Fruit fly (Drosophila melanogaster) whole organism, pupa: ENCODE data around the gene emb.

Source experiments
- CG10348 ChIP-seq: fragments of 200-800 bp; sonication (Bioruptor generic); IDR thresholded peaks from 2 replicates; pipeline ENCODE4 v1.3.6; 2022; ENCODE audit warnings: missing biosample characterization, missing genetic modification characterization
- CG12605 ChIP-seq: fragments of 200-800 bp; sonication (Bioruptor generic); IDR thresholded peaks from 2 replicates; pipeline ENCODE4 v1.3.6; 2022; ENCODE audit warnings: missing biosample characterization, missing genetic modification characterization
- CG13204 ChIP-seq: fragments of 200-800 bp; sonication (Bioruptor generic); optimal IDR thresholded peaks from 2 replicates; lab custom pipeline; 2018; ENCODE audit warnings: missing biosample characterization, mild to moderate bottlenecking, missing genetic modification characterization, moderate library complexity
- CG14655 ChIP-seq: fragments of 200-800 bp; sonication (Bioruptor generic); optimal IDR thresholded peaks from 3 replicates; lab custom pipeline; 2017; ENCODE audit warnings: mild to moderate bottlenecking, missing biosample characterization, missing genetic modification reagents, missing genetic modification characterization
- CG15710 ChIP-seq: fragments of 200-800 bp; sonication (Bioruptor generic); optimal IDR thresholded peaks from 2 replicates; lab custom pipeline; 2018; ENCODE audit warnings: missing biosample characterization, mild to moderate bottlenecking, missing genetic modification characterization, moderate library complexity
- CG17806 ChIP-seq: fragments of 200-800 bp; sonication (Bioruptor generic); optimal IDR thresholded peaks from 2 replicates; lab custom pipeline; 2018; ENCODE audit warnings: missing biosample characterization, mild to moderate bottlenecking, missing genetic modification characterization, moderate library complexity
- CG32121 ChIP-seq: fragments of 200-800 bp; sonication (Bioruptor generic); IDR thresholded peaks from 2 replicates; pipeline ENCODE4 v1.3.6; 2022; ENCODE audit warnings: missing biosample characterization, missing genetic modification characterization
- CG34367 ChIP-seq: fragments of 200-800 bp; sonication (Bioruptor generic); optimal IDR thresholded peaks from 2 replicates; lab custom pipeline; 2018; ENCODE audit warnings: missing biosample characterization, mild to moderate bottlenecking, missing genetic modification characterization
- CG4496 ChIP-seq: fragments of 200-800 bp; sonication (Bioruptor generic); IDR thresholded peaks from 3 replicates; pipeline ENCODE4 v1.3.6; 2022; ENCODE audit warnings: missing biosample characterization, missing genetic modification characterization
- CG8159 ChIP-seq: fragments of 200-800 bp; sonication (Bioruptor generic); optimal IDR thresholded peaks from 3 replicates; lab custom pipeline; 2018; ENCODE audit warnings: missing biosample characterization, mild to moderate bottlenecking, missing genetic modification characterization, moderate library complexity
- CG8301 ChIP-seq: fragments of 200-800 bp; sonication (Bioruptor generic); optimal IDR thresholded peaks from 2 replicates; lab custom pipeline; 2018; ENCODE audit warnings: missing biosample characterization, mild to moderate bottlenecking, missing genetic modification characterization
- CG9948 ChIP-seq: fragments of 200-800 bp; sonication (Bioruptor generic); optimal IDR thresholded peaks from 2 replicates; lab custom pipeline; 2018; ENCODE audit warnings: missing biosample characterization, mild to moderate bottlenecking, missing genetic modification characterization, moderate library complexity
- D1 ChIP-seq: fragments of 200-800 bp; sonication (Bioruptor generic); optimal IDR thresholded peaks from 2 replicates; lab custom pipeline; 2018; ENCODE audit warnings: missing biosample characterization, mild to moderate bottlenecking, missing genetic modification characterization, moderate library complexity
- EcR ChIP-seq: fragments of 200-800 bp; sonication (Bioruptor generic); optimal IDR thresholded peaks from 3 replicates; lab custom pipeline; 2019; ENCODE audit warnings: missing biosample characterization, missing genetic modification characterization, mild to moderate bottlenecking, moderate library complexity, missing genetic modification reagents
- Ets98B ChIP-seq: fragments of 200-800 bp; sonication (Bioruptor generic); IDR thresholded peaks from 2 replicates; pipeline ENCODE4 v1.3.6; 2022; ENCODE audit warnings: missing biosample characterization, missing genetic modification characterization
- Pif1A ChIP-seq: fragments of 200-800 bp; sonication (Bioruptor generic); optimal IDR thresholded peaks from 3 replicates; lab custom pipeline; 2016; ENCODE audit warnings: missing biosample characterization, missing genetic modification characterization
- Pif1B ChIP-seq: fragments of 200-800 bp; sonication (Bioruptor generic); optimal IDR thresholded peaks from 3 replicates; lab custom pipeline; 2016; ENCODE audit warnings: missing biosample characterization, missing genetic modification characterization
- Snoo ChIP-seq: fragments of 200-800 bp; sonication (Bioruptor generic); optimal IDR thresholded peaks from 3 replicates; lab custom pipeline; 2017; ENCODE audit warnings: missing biosample characterization, mild to moderate bottlenecking, missing genetic modification characterization, inconsistent platforms
- fd96Ca ChIP-seq: fragments of 200-800 bp; sonication (Bioruptor generic); IDR thresholded peaks from 3 replicates; pipeline ENCODE4 v1.3.6; 2022; ENCODE audit warnings: missing biosample characterization, missing genetic modification characterization
- gl ChIP-seq: fragments of 200-800 bp; sonication (Bioruptor generic); optimal IDR thresholded peaks from 2 replicates; lab custom pipeline; 2018; ENCODE audit warnings: missing biosample characterization, mild to moderate bottlenecking, missing genetic modification characterization
- rn ChIP-seq: fragments of 200-800 bp; sonication (Bioruptor generic); IDR thresholded peaks from 2 replicates; pipeline ENCODE4 v1.3.6; 2022; ENCODE audit warnings: missing biosample characterization, missing genetic modification characterization

The emb gene

dm6 chr2L:8403286-8404270 lies at the start of gene emb:
TSS of gene emb (plus strand) at chr2L:8403573.
- 0 out of 2 replicates have a peak, but pooled peaks have one; percentile 36 for TF ChIP-seq Ets98B (GFP tag; lab: Robert Waterston, UW)
- TF ChIP-seq CG10348 (GFP tag; lab: Robert Waterston, UW), result no peak
- TF ChIP-seq EcR (GFP tag; lab: Kevin White, UChicago), result peak; percentile 11
- TF ChIP-seq CG17806 (tag; lab: Kevin White, UChicago), result peak; percentile 3
- no peak for TF ChIP-seq D1 (tag; lab: Kevin White, UChicago)
- no peak for TF ChIP-seq Pif1B (GFP tag; lab: Kevin White, UChicago)
- TF ChIP-seq Pif1A (GFP tag; lab: Kevin White, UChicago), result no peak
- peak; percentile 74 for TF ChIP-seq gl (tag; lab: Kevin White, UChicago)
- peak; percentile 41 for TF ChIP-seq Snoo (tag; lab: Kevin White, UChicago)
- TF ChIP-seq fd96Ca (GFP tag; lab: Robert Waterston, UW), result peak; percentile 50
- TF ChIP-seq CG13204 (GFP tag; lab: Kevin White, UChicago), result no peak
- TF ChIP-seq CG9948 (tag; lab: Kevin White, UChicago), result peak; percentile 12
- TF ChIP-seq CG8301, result no peak
- no peak for TF ChIP-seq CG14655 (GFP tag; lab: Kevin White, UChicago)
- peak; percentile 24; the same call in 1 of the 2 replicates for TF ChIP-seq rn
- peak; percentile 72 for TF ChIP-seq CG4496
- peak; percentile 39 for TF ChIP-seq CG34367
- TF ChIP-seq CG12605 (GFP tag; lab: Robert Waterston, UW), result peak; percentile 73; the same call in 1 of the 2 replicates
- TF ChIP-seq CG32121 (GFP tag; lab: Robert Waterston, UW), result peak; percentile 49; the same call in 1 of the 2 replicates
- TF ChIP-seq CG8159 (tag; lab: Kevin White, UChicago), result peak; percentile 49
- peak; percentile 35 for TF ChIP-seq CG15710 (tag; lab: Kevin White, UChicago)
- TF ChIP-seq, all 21 proteins: peak for 14

- TF ChIP-seq CG17806 (tag; lab: Kevin White, UChicago) (no peak), CG14655 (GFP tag; lab: Kevin White, UChicago) (no peak), D1 (tag; lab: Kevin White, UChicago) (no peak), Pif1A (GFP tag; lab: Kevin White, UChicago) (no peak), EcR (GFP tag; lab: Kevin White, UChicago) (no peak), CG32121 (GFP tag; lab: Robert Waterston, UW) (no peak), CG10348 (GFP tag; lab: Robert Waterston, UW) (no peak), CG13204 (GFP tag; lab: Kevin White, UChicago) (no peak), CG8301 (no peak), CG15710 (tag; lab: Kevin White, UChicago) (no peak), Pif1B (GFP tag; lab: Kevin White, UChicago) (no peak), CG9948 (tag; lab: Kevin White, UChicago) (no peak), rn (no peak)
These were observed 48.0 kb upstream of the emb start for dm6 chr2L:8355419-8355818.

dm6 chr2L:8361204-8361952 lies 42.0 kb upstream of the emb start:
- TF ChIP-seq CG34367 (peak; percentile 37), CG32121 (GFP tag; lab: Robert Waterston, UW) (no peak), Pif1B (GFP tag; lab: Kevin White, UChicago) (no peak), Snoo (tag; lab: Kevin White, UChicago) (peak; percentile 30), CG9948 (tag; lab: Kevin White, UChicago) (peak; percentile 57), CG15710 (tag; lab: Kevin White, UChicago) (peak; percentile 64), CG8301 (peak; percentile 59), Ets98B (GFP tag; lab: Robert Waterston, UW) (no peak), CG13204 (GFP tag; lab: Kevin White, UChicago) (no peak), fd96Ca (GFP tag; lab: Robert Waterston, UW) (no peak), rn (no peak), CG10348 (GFP tag; lab: Robert Waterston, UW) (no peak), CG4496 (peak; percentile 40; the same call in 1 of the 3 replicates), CG12605 (GFP tag; lab: Robert Waterston, UW) (no peak), D1 (tag; lab: Kevin White, UChicago) (peak; percentile 7), EcR (GFP tag; lab: Kevin White, UChicago) (no peak), CG14655 (GFP tag; lab: Kevin White, UChicago) (peak; percentile 67), Pif1A (GFP tag; lab: Kevin White, UChicago) (peak; percentile 46), gl (tag; lab: Kevin White, UChicago) (no peak), CG8159 (tag; lab: Kevin White, UChicago) (peak; percentile 56), CG17806 (tag; lab: Kevin White, UChicago) (peak; percentile 38)

dm6 chr2L:8362273-8362954 lies 41.0 kb upstream of the emb start, which contains the start of gene CG7627:
TSS of gene CG7627 (minus strand) at chr2L:8362469.
- TF ChIP-seq gl (tag; lab: Kevin White, UChicago), result peak; percentile 7
- no peak for TF ChIP-seq D1 (tag; lab: Kevin White, UChicago)
- TF ChIP-seq CG17806 (tag; lab: Kevin White, UChicago), result peak; percentile 46
- TF ChIP-seq CG32121 (GFP tag; lab: Robert Waterston, UW), result peak; percentile 54
- TF ChIP-seq Snoo (tag; lab: Kevin White, UChicago), result peak; percentile 49
- no peak for TF ChIP-seq EcR (GFP tag; lab: Kevin White, UChicago)
- peak; percentile 63 for TF ChIP-seq CG8159 (tag; lab: Kevin White, UChicago)
- peak; percentile 59 for TF ChIP-seq CG12605 (GFP tag; lab: Robert Waterston, UW)
- TF ChIP-seq rn, result peak; percentile 45
- peak; percentile 43 for TF ChIP-seq Pif1A (GFP tag; lab: Kevin White, UChicago)
- TF ChIP-seq CG13204 (GFP tag; lab: Kevin White, UChicago), result no peak
- peak; percentile 66 for TF ChIP-seq Ets98B (GFP tag; lab: Robert Waterston, UW)
- TF ChIP-seq Pif1B (GFP tag; lab: Kevin White, UChicago), result peak; percentile 13
- TF ChIP-seq CG34367, result peak; percentile 26
- peak; percentile 68 for TF ChIP-seq CG14655 (GFP tag; lab: Kevin White, UChicago)
- TF ChIP-seq CG4496, result peak; percentile 80
- TF ChIP-seq CG15710 (tag; lab: Kevin White, UChicago), result peak; percentile 40
- TF ChIP-seq CG9948 (tag; lab: Kevin White, UChicago), result peak; percentile 51
- TF ChIP-seq fd96Ca (GFP tag; lab: Robert Waterston, UW), result peak; percentile 78; the same call in 2 of the 3 replicates
- TF ChIP-seq CG8301, result peak; percentile 58
- peak; percentile 35; the same call in 1 of the 2 replicates for TF ChIP-seq CG10348 (GFP tag; lab: Robert Waterston, UW)
